Worm (Caenorhabditis elegans): ENCODE data around the gene F35H10.5.

DNA sequence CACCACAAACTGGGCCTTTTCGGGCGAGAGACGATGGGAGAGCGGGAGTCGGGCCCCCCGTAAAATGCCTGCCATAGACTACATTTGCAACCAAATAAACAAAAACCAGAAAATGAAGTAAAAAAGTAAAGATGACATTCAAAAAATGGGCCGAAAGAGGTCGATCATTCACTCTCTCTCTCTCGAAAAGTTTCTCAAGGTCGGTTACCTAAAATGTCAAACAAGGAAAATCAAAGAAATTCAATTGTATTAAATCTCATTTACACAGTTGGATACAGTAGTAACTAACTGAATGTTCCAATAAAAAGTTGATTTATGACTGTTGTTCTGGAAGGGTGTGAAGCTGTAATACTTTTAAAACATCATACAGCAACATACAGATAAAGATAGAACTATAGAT, 18.2 kb downstream of the F35H10.5 start:
- TF ChIP-seq ztf-29 (GFP tag; IDR thresholded peaks at IDR 0.05) (no peak), T22C8.4 (GFP tag; IDR thresholded peaks at IDR 0.05) (no peak), flt-1 (GFP tag; IDR thresholded peaks at IDR 0.05) (no peak)

Measured in whole organism, midembryonic.